Worm (Caenorhabditis elegans): ENCODE results near the gene ttr-26.
A peak's percentile ranks its signal among the peaks of the same experiment; 100 is the strongest.

ttr-26 gene

DNA sequence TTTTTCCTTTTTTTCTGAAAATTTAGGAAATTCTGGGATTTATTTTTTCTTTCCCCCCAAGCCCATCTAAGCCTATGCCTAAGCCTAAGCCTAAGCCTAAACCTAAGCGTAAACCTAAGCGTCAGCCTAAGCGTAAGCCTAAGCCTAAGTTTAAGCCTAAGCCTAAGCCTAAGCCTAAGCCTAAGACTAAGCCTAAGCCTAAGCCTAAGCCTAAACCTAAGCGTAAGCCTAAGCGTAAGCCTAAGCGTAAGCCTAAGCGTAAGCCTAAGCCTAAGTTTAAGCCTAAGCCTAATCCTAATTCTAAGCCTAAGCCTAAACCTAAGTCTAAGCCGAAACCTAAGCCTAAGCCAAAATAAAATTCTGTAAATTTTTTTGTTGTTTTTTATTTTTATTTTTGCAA lies 27.8 kb upstream of the ttr-26 start:
- TF ChIP-seq dve-1 (tag; optimal IDR thresholded peaks at IDR 0.05) = peak; percentile 3
- no peak for TF ChIP-seq pha-4 (tag; optimal IDR thresholded peaks at IDR 0.05)

DNA sequence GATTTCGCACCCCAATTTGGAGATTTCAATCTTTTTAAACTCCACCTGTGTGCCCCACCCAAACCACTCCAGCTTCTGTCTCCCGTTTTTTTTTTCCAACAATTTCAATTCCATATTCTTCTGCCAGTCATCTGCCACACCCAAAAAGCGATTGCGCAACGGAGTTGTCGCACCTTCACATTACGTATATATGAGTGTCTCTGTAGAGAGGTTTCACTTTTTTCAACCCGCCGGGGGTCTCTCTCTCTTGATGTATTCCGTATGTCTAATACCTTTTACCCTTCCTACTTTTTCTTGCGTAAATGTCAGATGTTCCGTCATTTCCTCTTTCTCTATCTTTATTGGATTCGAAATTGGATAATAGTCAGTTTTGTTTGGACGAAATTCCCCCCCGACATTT lies 26.9 kb upstream of the ttr-26 start:
- TF ChIP-seq hlh-6 (tag; optimal IDR thresholded peaks at IDR 0.05) = no peak
- TF ChIP-seq dmd-4 (tag; optimal IDR thresholded peaks at IDR 0.05; ENCODE audit: borderline replicate concordance) = no peak
- TF ChIP-seq hlh-15 (tag; optimal IDR thresholded peaks at IDR 0.05) = no peak
- TF ChIP-seq ttx-3 (tag; optimal IDR thresholded peaks at IDR 0.05) = no peak
- TF ChIP-seq ceh-34 (tag; optimal IDR thresholded peaks at IDR 0.05) = no peak
- no peak for TF ChIP-seq nfya-1 (tag; optimal IDR thresholded peaks at IDR 0.05)
- TF ChIP-seq ama-1 (optimal IDR thresholded peaks at IDR 0.05) = no peak
- no peak for TF ChIP-seq pax-1 (tag; optimal IDR thresholded peaks at IDR 0.05)
- TF ChIP-seq sox-2 (GFP tag; IDR thresholded peaks at IDR 0.05) = no peak
- TF ChIP-seq ceh-14 (tag; optimal IDR thresholded peaks at IDR 0.05) = no peak
- no peak for TF ChIP-seq ceh-45 (GFP tag; IDR thresholded peaks at IDR 0.05)
- TF ChIP-seq eyg-1 (tag; optimal IDR thresholded peaks at IDR 0.05) = no peak
- TF ChIP-seq pat-9 (tag; optimal IDR thresholded peaks at IDR 0.05) = no peak
- TF ChIP-seq pha-2 (tag; optimal IDR thresholded peaks at IDR 0.05) = no peak

DNA sequence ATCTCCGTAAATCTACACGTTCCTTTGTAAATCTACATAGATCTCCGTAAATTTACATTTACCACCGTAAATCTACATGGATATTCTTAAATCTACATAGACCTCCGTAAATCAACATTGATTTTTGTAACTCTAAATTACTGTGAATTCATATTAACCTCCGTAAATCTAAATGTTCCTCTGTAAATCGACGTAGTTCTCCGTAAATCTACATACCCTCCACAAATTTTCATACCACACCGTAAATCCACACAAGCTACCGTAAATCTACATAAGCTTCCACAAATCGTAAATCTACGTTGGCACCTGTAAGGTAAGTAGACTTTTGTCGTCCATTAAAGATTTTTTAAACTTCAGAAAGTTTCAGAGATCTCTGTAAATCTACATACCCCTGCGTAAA lies 25.0 kb upstream of the ttr-26 start:
- TF ChIP-seq lim-6 (tag; optimal IDR thresholded peaks at IDR 0.05) = no peak
- TF ChIP-seq ets-4 (tag; optimal IDR thresholded peaks at IDR 0.05) = no peak
- no peak for TF ChIP-seq hlh-15 (tag; optimal IDR thresholded peaks at IDR 0.05)
- no peak for TF ChIP-seq pqm-1 (tag; optimal IDR thresholded peaks at IDR 0.05)
- TF ChIP-seq odd-2 (tag; optimal IDR thresholded peaks at IDR 0.05) = no peak
- no peak for TF ChIP-seq nfya-1 (tag; optimal IDR thresholded peaks at IDR 0.05)
- TF ChIP-seq che-1 (tag; optimal IDR thresholded peaks at IDR 0.05) = no peak
- no peak for TF ChIP-seq eyg-1 (tag; optimal IDR thresholded peaks at IDR 0.05)
- TF ChIP-seq ceh-19 (GFP tag; optimal IDR thresholded peaks at IDR 0.05) = no peak
- no peak for TF ChIP-seq C08G9.2 (tag; optimal IDR thresholded peaks at IDR 0.05)
- no peak for TF ChIP-seq syd-9 (tag; optimal IDR thresholded peaks at IDR 0.05)
- no peak for TF ChIP-seq ceh-14 (tag; optimal IDR thresholded peaks at IDR 0.05)
- TF ChIP-seq ceh-18 (tag; optimal IDR thresholded peaks at IDR 0.05) = no peak
- TF ChIP-seq ceh-34 (tag; optimal IDR thresholded peaks at IDR 0.05) = no peak
- no peak for TF ChIP-seq ceh-31 (tag; optimal IDR thresholded peaks at IDR 0.05)
- TF ChIP-seq F13H6.1 (tag; optimal IDR thresholded peaks at IDR 0.05) = no peak
- no peak for TF ChIP-seq sdc-2 (tag; optimal IDR thresholded peaks at IDR 0.05)
- no peak for TF ChIP-seq Y22D7AL.16 (tag; optimal IDR thresholded peaks at IDR 0.05)
- TF ChIP-seq hlh-30 (tag; optimal IDR thresholded peaks at IDR 0.05; ENCODE audit: insufficient read depth) = no peak
- TF ChIP-seq fax-1 (tag; optimal IDR thresholded peaks at IDR 0.05) = no peak

DNA sequence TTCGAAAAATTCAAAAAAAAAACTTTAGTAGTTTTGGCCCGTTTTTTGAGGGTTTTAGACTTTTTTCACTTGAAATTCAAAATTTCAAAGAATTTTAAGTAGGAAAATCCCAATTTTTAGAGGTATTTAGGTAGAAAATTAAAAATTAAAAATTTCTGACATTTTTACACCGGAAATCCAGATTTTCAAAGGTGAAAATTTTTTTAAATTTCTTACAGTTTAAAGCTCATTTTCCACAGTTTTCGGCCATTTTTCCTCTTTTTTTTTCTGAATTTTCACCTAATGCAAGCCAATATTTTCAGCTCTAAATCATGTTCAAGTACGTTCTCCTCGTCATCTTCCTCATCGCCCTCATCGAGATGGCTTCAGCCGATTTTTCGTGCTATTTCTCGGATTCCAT lies 22.3 kb upstream of the ttr-26 start, which contains the start of gene txt-14:
Gene txt-14, plus strand, starts transcription at position 301 of the 400 bp plus-strand sequence.
- TF ChIP-seq fkh-6 (tag; optimal IDR thresholded peaks at IDR 0.05) (no peak), F13H6.1 (tag; optimal IDR thresholded peaks at IDR 0.05) (no peak), unc-55 (GFP tag; optimal IDR thresholded peaks at IDR 0.05) (no peak), ceh-2 (tag; optimal IDR thresholded peaks at IDR 0.05) (no peak), ceh-24 (tag; optimal IDR thresholded peaks at IDR 0.05) (no peak), sox-4 (tag; optimal IDR thresholded peaks at IDR 0.05) (no peak), npax-4 (tag; optimal IDR thresholded peaks at IDR 0.05) (no peak), ceh-48 (tag; optimal IDR thresholded peaks at IDR 0.05) (no peak), zip-5 (tag; optimal IDR thresholded peaks at IDR 0.05) (no peak), syd-9 (tag; optimal IDR thresholded peaks at IDR 0.05) (no peak), pha-2 (tag; optimal IDR thresholded peaks at IDR 0.05) (no peak), hlh-6 (tag; optimal IDR thresholded peaks at IDR 0.05) (no peak), gmeb-2 (tag; optimal IDR thresholded peaks at IDR 0.05) (no peak), pag-3 (tag; optimal IDR thresholded peaks at IDR 0.05; ENCODE audit: borderline replicate concordance) (no peak), C08G9.2 (tag; optimal IDR thresholded peaks at IDR 0.05) (no peak), nhr-11 (tag; optimal IDR thresholded peaks at IDR 0.05) (no peak), ceh-6 (GFP tag; optimal IDR thresholded peaks at IDR 0.05) (no peak), fkh-10 (GFP tag; optimal IDR thresholded peaks at IDR 0.05) (no peak), ttx-3 (tag; optimal IDR thresholded peaks at IDR 0.05) (no peak)
